Fruit fly (Drosophila melanogaster) Kc167 (cell line): ENCODE measurements around the gene dan.

Experiments used
- Myc ChIP-seq: fragments of >200 bp; optimal IDR thresholded peaks from 2 replicates; lab custom pipeline; 2017; ENCODE audit warnings: missing external identifiers
- h ChIP-seq: fragments of >200 bp; optimal IDR thresholded peaks from 3 replicates; lab custom pipeline; 2018; ENCODE audit warnings: missing external identifiers
- insv ChIP-seq: fragments of >200 bp; optimal IDR thresholded peaks from 3 replicates; lab custom pipeline; 2018; ENCODE audit warnings: missing external identifiers
- psq ChIP-seq: fragments of >200 bp; optimal IDR thresholded peaks from 2 replicates; lab custom pipeline; 2017; ENCODE audit warnings: missing external identifiers
- ttk ChIP-seq: sonication (Bioruptor generic); optimal IDR thresholded peaks from 2 replicates; lab custom pipeline; 2017; ENCODE audit warnings: missing external identifiers

DNA sequence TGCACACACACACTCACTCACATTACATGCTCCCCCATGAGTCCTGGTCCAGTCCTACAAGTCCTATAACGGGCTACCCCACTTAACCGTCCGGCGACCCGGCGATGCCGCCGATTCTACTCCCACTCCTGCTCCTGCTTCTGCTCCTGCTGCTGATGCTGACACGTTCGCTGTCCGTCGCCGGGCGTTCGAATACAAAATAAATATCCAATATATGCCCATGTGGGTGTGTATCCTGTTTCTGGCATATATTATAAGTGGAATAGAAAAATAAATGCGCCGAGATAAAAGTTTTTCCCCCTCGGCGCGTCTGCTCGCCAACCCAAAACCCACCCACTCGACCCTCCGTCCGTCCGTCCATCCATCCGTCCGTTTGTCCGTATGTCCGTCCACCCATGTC lies 17.4 kb upstream of the dan start:
- no peak for TF ChIP-seq insv (lab: Kevin White, UChicago)
- TF ChIP-seq Myc, result no peak
- no peak for TF ChIP-seq ttk (lab: Kevin White, UChicago)
- no peak for TF ChIP-seq h (lab: Kevin White, UChicago)
- no peak for TF ChIP-seq psq (lab: Kevin White, UChicago)
